Worm (Caenorhabditis elegans): ENCODE results near the gene faah-4.

DNA sequence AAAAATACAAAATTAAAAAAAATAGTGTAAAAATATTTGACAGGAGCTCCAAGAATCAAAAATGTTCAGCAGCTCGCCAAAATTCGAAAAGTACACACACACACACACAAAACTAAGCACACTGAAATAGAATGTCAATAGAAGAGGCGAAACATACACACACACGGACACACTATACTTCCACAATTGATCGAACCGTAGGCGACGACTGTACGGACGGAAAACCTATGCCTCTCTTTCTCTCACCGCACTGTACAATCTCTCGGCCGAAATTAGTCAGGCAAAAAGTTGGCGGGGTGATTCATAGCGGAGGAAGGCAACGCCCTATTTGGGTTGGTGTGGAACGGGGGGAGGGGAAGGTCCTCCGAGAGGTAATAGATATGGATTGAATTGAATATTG lies 37.8 kb upstream of the faah-4 start:
- TF ChIP-seq nhr-28 (tag; optimal IDR thresholded peaks at IDR 0.05) (peak; percentile 87), lsy-2 (tag; optimal IDR thresholded peaks at IDR 0.05) (peak in 1 of 2 experiments; percentile 22), snpc-4 (tag; optimal IDR thresholded peaks at IDR 0.05) (no peak), fkh-10 (GFP tag; optimal IDR thresholded peaks at IDR 0.05) (no peak), ama-1 (optimal IDR thresholded peaks at IDR 0.05) (no peak), pqm-1 (tag; optimal IDR thresholded peaks at IDR 0.05) (peak; percentile 58), nhr-11 (tag; optimal IDR thresholded peaks at IDR 0.05) (no peak), aha-1 (tag) (no peak), duxl-1 (tag; optimal IDR thresholded peaks at IDR 0.05; ENCODE audit: poor library complexity) (no peak), mxl-2 (GFP tag; conservative IDR thresholded peaks at IDR 0.05) (no peak)
